Worm (Caenorhabditis elegans) whole organism, mixed stage, embryonic: Measurements from ENCODE around the gene srxa-11.

ENCODE experiments used
- bed-3 ChIP-seq: fragments of 200-800 bp; sonication (Bioruptor generic); optimal IDR thresholded peaks from 3 replicates; lab custom pipeline; 2018; ENCODE audit warnings: mild to moderate bottlenecking, missing genetic modification characterization, moderate library complexity, missing compliant biosample characterization
- blmp-1 ChIP-seq: fragments of 150-350 bp; optimal IDR thresholded peaks from 2 replicates; lab custom pipeline; 2014; ENCODE audit warnings: missing biosample characterization, missing genetic modification characterization
- ces-1 ChIP-seq: fragments of 150-350 bp; optimal IDR thresholded peaks from 2 replicates; lab custom pipeline; 2014; ENCODE audit warnings: missing biosample characterization, missing genetic modification reagents, missing genetic modification characterization
- elt-1 ChIP-seq: sonication (generic microtip); optimal IDR thresholded peaks from 2 replicates; lab custom pipeline; 2017; ENCODE audit warnings: missing genetic modification characterization, mild to moderate bottlenecking, missing compliant biosample characterization, antibody characterized with exemption, moderate library complexity, borderline replicate concordance; ENCODE audit not compliant: insufficient read depth
- lin-13 ChIP-seq: fragments of 150-350 bp; optimal IDR thresholded peaks from 2 replicates; lab custom pipeline; 2014; ENCODE audit warnings: missing biosample characterization, missing genetic modification characterization
- mep-1 ChIP-seq: fragments of 150-350 bp; optimal IDR thresholded peaks from 2 replicates; lab custom pipeline; 2017; ENCODE audit warnings: missing biosample characterization, missing genetic modification reagents, missing genetic modification characterization, inconsistent platforms
- nhr-2 ChIP-seq: fragments of 150-350 bp; optimal IDR thresholded peaks from 2 replicates; lab custom pipeline; 2014; ENCODE audit warnings: missing biosample characterization, missing genetic modification characterization
- nhr-237 ChIP-seq: fragments of 150-350 bp; optimal IDR thresholded peaks from 2 replicates; lab custom pipeline; 2014; ENCODE audit warnings: missing biosample characterization, missing genetic modification characterization
- pha-4 ChIP-seq: fragments of 150-350 bp; optimal IDR thresholded peaks from 2 replicates; lab custom pipeline; 2018; ENCODE audit warnings: missing biosample characterization, missing genetic modification reagents, missing genetic modification characterization
- snpc-4 ChIP-seq: fragments of 150-350 bp; optimal IDR thresholded peaks from 2 replicates; lab custom pipeline; 2014; ENCODE audit warnings: missing biosample characterization, missing genetic modification characterization
- sptf-1 ChIP-seq: sonication (generic microtip); optimal IDR thresholded peaks from 2 replicates; lab custom pipeline; 2017; ENCODE audit warnings: mild to moderate bottlenecking, missing genetic modification characterization, moderate library complexity, missing compliant biosample characterization
- unc-39 ChIP-seq: fragments of 150-350 bp; optimal IDR thresholded peaks from 2 replicates; lab custom pipeline; 2014; ENCODE audit warnings: missing biosample characterization, missing genetic modification characterization
- unc-62 ChIP-seq: fragments of 150-350 bp; optimal IDR thresholded peaks from 2 replicates; lab custom pipeline; 2014; ENCODE audit warnings: missing biosample characterization, missing genetic modification reagents, missing genetic modification characterization
- ztf-11 ChIP-seq: fragments of 150-350 bp; optimal IDR thresholded peaks from 2 replicates; lab custom pipeline; 2014; ENCODE audit warnings: missing biosample characterization, missing genetic modification characterization

DNA sequence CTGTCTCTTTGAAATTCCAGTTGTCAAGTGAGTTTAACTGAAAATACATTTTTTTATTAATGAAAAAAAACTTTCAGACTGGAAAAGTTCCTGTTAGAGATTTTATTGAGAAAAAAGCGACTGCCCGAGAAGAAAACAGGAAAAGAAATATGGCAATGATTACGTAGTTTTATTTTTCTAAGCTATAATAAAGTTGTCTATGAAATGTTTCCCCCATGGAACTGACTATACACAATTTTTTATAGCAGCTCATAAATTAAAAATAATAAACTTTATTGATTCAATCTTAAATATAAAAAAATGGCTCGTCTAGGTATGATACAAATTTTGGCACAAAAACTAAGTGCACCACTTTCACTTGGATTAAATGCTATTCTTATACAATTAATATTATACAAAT lies 21.5 kb upstream of the srxa-11 start, which contains the start of gene C06B3.1:
- TF ChIP-seq nhr-2 (tag; lab: Kevin White, UChicago) (no peak), nhr-237 (tag; lab: Kevin White, UChicago) (no peak), sptf-1 (no peak), blmp-1 (tag; lab: Kevin White, UChicago) (no peak), ztf-11 (tag; lab: Kevin White, UChicago) (no peak), unc-39 (no peak), ces-1 (GFP tag; lab: Kevin White, UChicago) (no peak), mep-1 (tag; lab: Kevin White, UChicago) (no peak), snpc-4 (tag; lab: Kevin White, UChicago) (no peak), bed-3 (GFP tag; lab: Kevin White, UChicago) (no peak), elt-1 (tag; lab: Kevin White, UChicago) (no peak), lin-13 (tag; lab: Kevin White, UChicago) (no peak), pha-4 (no peak), unc-62 (no peak)
